Worm (Caenorhabditis elegans) whole organism, L4 larva: ENCODE data around the gene cec-1.

Experiments used
- F49E8.2 ChIP-seq: sonication (generic microtip); optimal IDR thresholded peaks from 2 replicates; lab custom pipeline; 2016; ENCODE audit warnings: missing compliant biosample characterization, mild to moderate bottlenecking, missing genetic modification characterization, borderline replicate concordance
- R02D3.7 ChIP-seq: fragments of 150-350 bp; sonication (generic microtip); optimal IDR thresholded peaks from 3 replicates; lab custom pipeline; 2014; ENCODE audit warnings: missing biosample characterization, missing genetic modification characterization
- T20F7.1 ChIP-seq: fragments of 200-800 bp; sonication (Bioruptor generic); optimal IDR thresholded peaks from 2 replicates; lab custom pipeline; 2018; ENCODE audit warnings: mild to moderate bottlenecking, missing genetic modification characterization, missing compliant biosample characterization
- Y48G9A.11 ChIP-seq: fragments of 200-800 bp; sonication (Bioruptor generic); IDR thresholded peaks from 2 replicates; pipeline ENCODE4 v1.3.6; 2022; ENCODE audit warnings: missing genetic modification reagents, missing genetic modification characterization, missing compliant biosample characterization
- Y75B8A.6 ChIP-seq: fragments of 200-800 bp; sonication (Bioruptor generic); IDR thresholded peaks from 2 replicates; pipeline ENCODE4 v1.3.6; 2022; ENCODE audit warnings: missing genetic modification reagents, missing genetic modification characterization, missing compliant biosample characterization
- ZK546.5 ChIP-seq, 2 experiments: sonication (generic microtip); optimal IDR thresholded peaks; 2 replicates each; lab custom pipeline; 2017; ENCODE audit warnings: missing biosample characterization in 2 of 2, missing genetic modification characterization in 2 of 2
- aha-1 ChIP-seq: fragments of 150-350 bp; peaks from one replicate; lab custom pipeline; 2014; ENCODE audit warnings: missing biosample characterization, missing genetic modification characterization
- ceh-28 ChIP-seq: fragments of 150-350 bp; optimal IDR thresholded peaks from 2 replicates; lab custom pipeline; 2014; ENCODE audit warnings: missing biosample characterization, missing genetic modification reagents, missing genetic modification characterization
- ceh-44 ChIP-seq: fragments of 200-800 bp; sonication (Bioruptor generic); IDR thresholded peaks from 2 replicates; pipeline ENCODE4 v1.3.6; 2022; ENCODE audit warnings: missing genetic modification reagents, missing genetic modification characterization, missing compliant biosample characterization
- ceh-62 ChIP-seq: sonication (generic microtip); optimal IDR thresholded peaks from 2 replicates; lab custom pipeline; 2017; ENCODE audit warnings: missing biosample characterization, missing genetic modification characterization
- daf-12 ChIP-seq: fragments of 150-350 bp; optimal IDR thresholded peaks from 2 replicates; lab custom pipeline; 2014; ENCODE audit warnings: missing biosample characterization, missing genetic modification reagents, missing genetic modification characterization
- dmd-9 ChIP-seq: fragments of 200-800 bp; sonication (Bioruptor generic); IDR thresholded peaks from 2 replicates; pipeline ENCODE4 v1.3.6; 2022; ENCODE audit warnings: missing genetic modification reagents, missing genetic modification characterization, missing compliant biosample characterization
- dpl-1 ChIP-seq: fragments of 150-350 bp; optimal IDR thresholded peaks from 2 replicates; lab custom pipeline; 2014; ENCODE audit warnings: missing biosample characterization, missing genetic modification reagents, missing genetic modification characterization
- duxl-1 ChIP-seq: sonication (generic microtip); optimal IDR thresholded peaks from 2 replicates; lab custom pipeline; 2016; ENCODE audit warnings: mild to moderate bottlenecking, missing genetic modification characterization, moderate library complexity, missing compliant biosample characterization; ENCODE audit not compliant: poor library complexity
- fos-1 ChIP-seq: fragments of 150-350 bp; optimal IDR thresholded peaks from 2 replicates; lab custom pipeline; 2014; ENCODE audit warnings: missing biosample characterization, missing genetic modification characterization
- hmg-1.1 ChIP-seq: fragments of 200-800 bp; sonication (Bioruptor generic); IDR thresholded peaks from 2 replicates; pipeline ENCODE4 v1.3.6; 2022; ENCODE audit warnings: missing genetic modification reagents, missing genetic modification characterization, missing compliant biosample characterization
- lin-13 ChIP-seq: fragments of 150-350 bp; optimal IDR thresholded peaks from 2 replicates; lab custom pipeline; 2014; ENCODE audit warnings: missing biosample characterization, missing genetic modification reagents, missing genetic modification characterization
- lin-29 ChIP-seq: fragments of 200-800 bp; sonication (Bioruptor generic); IDR thresholded peaks from 2 replicates; pipeline ENCODE4 v1.3.6; 2022; ENCODE audit warnings: missing genetic modification reagents, missing genetic modification characterization, missing compliant biosample characterization
- lin-39 ChIP-seq: fragments of 150-350 bp; optimal IDR thresholded peaks from 2 replicates; lab custom pipeline; 2014; ENCODE audit warnings: missing biosample characterization, missing genetic modification reagents, missing genetic modification characterization
- lsy-2 ChIP-seq, 2 experiments: fragments of 150-350 bp in 1 of 2; sonication (generic microtip) in 1 of 2; optimal IDR thresholded peaks; 2 replicates each; lab custom pipeline; 2014 to 2017; ENCODE audit warnings: missing biosample characterization in 2 of 2, missing genetic modification characterization in 2 of 2
- madf-5 ChIP-seq, 2 experiments: fragments of 200-800 bp; sonication (Bioruptor generic); IDR thresholded peaks; 2 replicates each; pipeline ENCODE4 v1.3.6; 2022; ENCODE audit warnings: missing compliant biosample characterization in 2 of 2, missing genetic modification characterization in 2 of 2
- mdt-29 ChIP-seq: fragments of 200-800 bp; sonication (Bioruptor generic); IDR thresholded peaks from 2 replicates; pipeline ENCODE4 v1.3.6; 2022; ENCODE audit warnings: missing genetic modification reagents, missing genetic modification characterization, missing compliant biosample characterization
- mes-2 ChIP-seq: sonication (generic microtip); optimal IDR thresholded peaks from 2 replicates; lab custom pipeline; 2016; ENCODE audit warnings: missing genotype, mild to moderate bottlenecking, missing genetic modification characterization, missing compliant biosample characterization; ENCODE audit not compliant: poor library complexity, severe bottlenecking
- mxl-2 ChIP-seq: fragments of 200-800 bp; sonication (Bioruptor generic); conservative IDR thresholded peaks from 2 replicates; pipeline ENCODE4 v1.3.6; 2022; ENCODE audit warnings: missing genetic modification reagents, missing genetic modification characterization, missing compliant biosample characterization
- mxl-3 ChIP-seq: fragments of 200-800 bp; sonication (Bioruptor generic); optimal IDR thresholded peaks from 2 replicates; lab custom pipeline; 2018; ENCODE audit warnings: mild to moderate bottlenecking, missing genetic modification characterization, missing compliant biosample characterization
- nhr-237 ChIP-seq: sonication (generic microtip); optimal IDR thresholded peaks from 2 replicates; lab custom pipeline; 2017; ENCODE audit warnings: missing biosample characterization, missing genetic modification characterization
- nhr-25 ChIP-seq: sonication (generic microtip); optimal IDR thresholded peaks from 2 replicates; lab custom pipeline; 2017; ENCODE audit warnings: missing genetic modification characterization, mild to moderate bottlenecking, missing compliant biosample characterization, antibody characterized with exemption, moderate library complexity, borderline replicate concordance; ENCODE audit not compliant: insufficient read depth
- nhr-28 ChIP-seq: fragments of 150-350 bp; optimal IDR thresholded peaks from 2 replicates; lab custom pipeline; 2014; ENCODE audit warnings: missing biosample characterization, missing genetic modification characterization
- nhr-42 ChIP-seq: fragments of 200-800 bp; sonication (Bioruptor generic); IDR thresholded peaks from 2 replicates; pipeline ENCODE4 v1.3.6; 2022; ENCODE audit warnings: missing genetic modification characterization, missing compliant biosample characterization
- nhr-48 ChIP-seq: sonication (generic microtip); optimal IDR thresholded peaks from 2 replicates; lab custom pipeline; 2016; ENCODE audit warnings: mild to moderate bottlenecking, missing genetic modification characterization, missing compliant biosample characterization
- nhr-6 ChIP-seq: fragments of 150-350 bp; optimal IDR thresholded peaks from 2 replicates; lab custom pipeline; 2014; ENCODE audit warnings: missing biosample characterization, missing genetic modification characterization
- php-3 ChIP-seq: fragments of 200-800 bp; sonication (Bioruptor generic); IDR thresholded peaks from 2 replicates; pipeline ENCODE4 v1.3.6; 2022; ENCODE audit warnings: missing genetic modification reagents, missing genetic modification characterization, missing compliant biosample characterization
- saeg-2 ChIP-seq: fragments of 200-800 bp; sonication (Bioruptor generic); IDR thresholded peaks from 2 replicates; pipeline ENCODE4 v1.3.6; 2022; ENCODE audit warnings: missing genetic modification reagents, missing genetic modification characterization, missing compliant biosample characterization
- spr-3 ChIP-seq: fragments of 200-800 bp; sonication (Bioruptor generic); optimal IDR thresholded peaks from 2 replicates; lab custom pipeline; 2018; ENCODE audit warnings: mild to moderate bottlenecking, missing genetic modification characterization, missing compliant biosample characterization
- unc-130 ChIP-seq: sonication (generic microtip); optimal IDR thresholded peaks from 2 replicates; lab custom pipeline; 2016; ENCODE audit warnings: missing genetic modification reagents, missing genetic modification characterization, missing compliant biosample characterization
- unc-62 ChIP-seq, 3 experiments: fragments of 150-350 bp in 1 of 3; sonication (generic microtip); optimal IDR thresholded peaks in 2 of 3; peaks in 1 of 3; 1 replicate in 1 of 3; 2 replicates in 2 of 3; lab custom pipeline; 2014 to 2017; ENCODE audit warnings: missing biosample characterization in 3 of 3, missing genetic modification characterization in 3 of 3, missing genetic modification reagents in 3 of 3, missing genotype in 1 of 3
- zag-1 ChIP-seq: fragments of 150-350 bp; optimal IDR thresholded peaks from 2 replicates; lab custom pipeline; 2014; ENCODE audit warnings: missing biosample characterization, missing genetic modification characterization

Gene cec-1

ce11 chrIII:8432143-8432542, 6.0 kb downstream of the cec-1 start, which contains the start of gene ZK1236.5:
TSS of gene ZK1236.5 (minus strand) at chrIII:8432214.
- TF ChIP-seq dmd-9 (GFP tag; lab: Robert Waterston, UW) (no peak), daf-12 (tag; lab: Kevin White, UChicago) (no peak), ceh-62 (tag; lab: Kevin White, UChicago) (no peak), fos-1 (tag; lab: Kevin White, UChicago) (no peak), dpl-1 (GFP tag; lab: Kevin White, UChicago) (peak; percentile 30), mes-2 (tag; lab: Kevin White, UChicago) (peak; percentile 62), aha-1 (peak; percentile 46), lin-13 (GFP tag; lab: Kevin White, UChicago) (no peak), ceh-28 (tag; lab: Kevin White, UChicago) (no peak), ZK546.5 (tag; optimal IDR thresholded peaks at IDR 0.05; lab: Kevin White, UChicago) (no peak), nhr-6 (peak; percentile 50), nhr-237 (tag; lab: Kevin White, UChicago) (no peak), hmg-1.1 (GFP tag; lab: Robert Waterston, UW) (no peak), mdt-29 (GFP tag; lab: Robert Waterston, UW) (no peak), unc-62 (GFP tag; optimal IDR thresholded peaks at IDR 0.05 in 1 of 2; lab: Kevin White, UChicago) (no peak), unc-62 (tag; optimal IDR thresholded peaks at IDR 0.05; lab: Kevin White, UChicago) (no peak), nhr-28 (tag; lab: Kevin White, UChicago) (no peak), spr-3 (GFP tag; lab: Kevin White, UChicago) (no peak), nhr-25 (tag; lab: Kevin White, UChicago) (no peak), mxl-3 (GFP tag; lab: Kevin White, UChicago) (no peak), nhr-48 (no peak), lin-39 (no peak), php-3 (GFP tag; lab: Robert Waterston, UW) (no peak), T20F7.1 (peak; percentile 94), R02D3.7 (tag; lab: Kevin White, UChicago) (peak; percentile 71), nhr-42 (GFP tag; lab: Robert Waterston, UW) (no peak), unc-130 (GFP tag; lab: Kevin White, UChicago) (no peak), lsy-2 (tag; optimal IDR thresholded peaks at IDR 0.05; lab: Kevin White, UChicago) (peak in 1 of 2 experiments; percentile 64), Y48G9A.11 (GFP tag; lab: Robert Waterston, UW) (peak; percentile 94)

- TF ChIP-seq nhr-237 (tag; lab: Kevin White, UChicago) (no peak), ceh-44 (GFP tag; lab: Robert Waterston, UW) (no peak), F49E8.2 (tag; lab: Kevin White, UChicago) (no peak), saeg-2 (no peak), zag-1 (tag; lab: Kevin White, UChicago) (no peak), duxl-1 (no peak), mes-2 (tag; lab: Kevin White, UChicago) (no peak), mxl-2 (no peak), madf-5 (GFP tag; IDR thresholded peaks at IDR 0.05; lab: Robert Waterston, UW) (no peak), T20F7.1 (no peak), lin-29 (GFP tag; lab: Robert Waterston, UW) (no peak), Y75B8A.6 (GFP tag; lab: Robert Waterston, UW) (no peak)
- TF ChIP-seq, all 104 proteins: peak for 0
These were observed 8.9 kb downstream of the cec-1 start, which contains the start of gene ZK1236.9 for ce11 chrIII:8435074-8435473. TSS of gene ZK1236.9 (minus strand) at chrIII:8435174.
